Fruit fly (Drosophila melanogaster) whole organism, embryonic: Measurements from ENCODE around the gene CG44385.

Experiments used
- B-H2 ChIP-seq: fragments of 200-800 bp; sonication (Bioruptor generic); optimal IDR thresholded peaks from 2 replicates; lab custom pipeline; 2018; ENCODE audit warnings: missing biosample characterization, mild to moderate bottlenecking, missing genetic modification characterization
- Blimp-1 ChIP-seq: fragments of 200-800 bp; sonication (Bioruptor generic); optimal IDR thresholded peaks from 3 replicates; lab custom pipeline; 2018; ENCODE audit warnings: missing biosample characterization, missing genetic modification characterization, mild to moderate bottlenecking, moderate library complexity, missing genetic modification reagents
- CG10543 ChIP-seq: fragments of 200-800 bp; sonication (Bioruptor generic); optimal IDR thresholded peaks from 3 replicates; lab custom pipeline; 2017; ENCODE audit warnings: missing biosample characterization, mild to moderate bottlenecking, missing genetic modification characterization, moderate library complexity
- CG10654 ChIP-seq: fragments of 200-800 bp; sonication (Bioruptor generic); optimal IDR thresholded peaks from 2 replicates; lab custom pipeline; 2016; ENCODE audit warnings: missing biosample characterization, missing genetic modification characterization
- CG11093 ChIP-seq: fragments of 200-800 bp; sonication (Bioruptor generic); IDR thresholded peaks from 3 replicates; pipeline ENCODE4 v1.3.6; 2022; ENCODE audit warnings: missing biosample characterization, missing genetic modification characterization
- CG11247 ChIP-seq: fragments of 200-800 bp; sonication (Bioruptor generic); IDR thresholded peaks from 2 replicates; pipeline ENCODE4 v1.3.6; 2022; ENCODE audit warnings: missing biosample characterization, missing genetic modification characterization
- CG11504 ChIP-seq: fragments of 200-800 bp; sonication (Bioruptor generic); optimal IDR thresholded peaks from 3 replicates; lab custom pipeline; 2019; ENCODE audit warnings: missing biosample characterization, mild to moderate bottlenecking, missing genetic modification characterization, moderate library complexity
- CG11695 ChIP-seq: fragments of 200-800 bp; sonication (Bioruptor generic); IDR thresholded peaks from 3 replicates; pipeline ENCODE4 v1.3.6; 2022; ENCODE audit warnings: missing biosample characterization, missing genetic modification characterization
- CG12769 ChIP-seq: fragments of 200-800 bp; sonication (Bioruptor generic); optimal IDR thresholded peaks from 2 replicates; lab custom pipeline; 2019; ENCODE audit warnings: missing biosample characterization, mild to moderate bottlenecking, missing genetic modification characterization, moderate library complexity
- CG13287 ChIP-seq: fragments of 200-800 bp; sonication (Bioruptor generic); IDR thresholded peaks from 2 replicates; pipeline ENCODE4 v1.3.6; 2022; ENCODE audit warnings: missing biosample characterization, missing genetic modification characterization; ENCODE audit not compliant: partially characterized antibody
- CG14860 ChIP-seq: fragments of 200-800 bp; sonication (Bioruptor generic); IDR thresholded peaks from 3 replicates; pipeline ENCODE4 v1.3.6; 2022; ENCODE audit warnings: missing biosample characterization, missing genetic modification characterization; ENCODE audit not compliant: partially characterized antibody
- CG16813 ChIP-seq: fragments of 200-800 bp; sonication (Bioruptor generic); IDR thresholded peaks from 3 replicates; pipeline ENCODE4 v1.3.6; 2022; ENCODE audit warnings: missing biosample characterization, missing genetic modification characterization; ENCODE audit not compliant: partially characterized antibody
- CG18262 ChIP-seq: fragments of 200-800 bp; optimal IDR thresholded peaks from 3 replicates; lab custom pipeline; 2019; ENCODE audit warnings: missing biosample characterization, mild to moderate bottlenecking, missing genetic modification characterization, moderate library complexity
- CG3838 ChIP-seq: fragments of 200-800 bp; sonication (Bioruptor generic); optimal IDR thresholded peaks from 3 replicates; lab custom pipeline; 2016; ENCODE audit warnings: missing biosample characterization, missing genetic modification characterization
- CG4404 ChIP-seq: fragments of 200-800 bp; sonication (Bioruptor generic); IDR thresholded peaks from 2 replicates; pipeline ENCODE4 v1.3.6; 2022; ENCODE audit warnings: missing biosample characterization, missing genetic modification characterization
- CG4707 ChIP-seq: fragments of 200-800 bp; sonication (Bioruptor generic); optimal IDR thresholded peaks from 2 replicates; lab custom pipeline; 2018; ENCODE audit warnings: missing biosample characterization, mild to moderate bottlenecking, missing genetic modification characterization, moderate library complexity
- CG6683 ChIP-seq: fragments of 200-800 bp; sonication (Bioruptor generic); optimal IDR thresholded peaks from 2 replicates; lab custom pipeline; 2017; ENCODE audit warnings: missing biosample characterization, mild to moderate bottlenecking, missing genetic modification characterization, missing genetic modification reagents
- CG7786 ChIP-seq: fragments of 200-800 bp; sonication (Bioruptor generic); optimal IDR thresholded peaks from 2 replicates; lab custom pipeline; 2016; ENCODE audit warnings: missing biosample characterization, missing genetic modification characterization
- CG8089 ChIP-seq: fragments of 200-800 bp; sonication (Bioruptor generic); optimal IDR thresholded peaks from 3 replicates; lab custom pipeline; 2016; ENCODE audit warnings: missing biosample characterization, missing genetic modification characterization
- CG8359 ChIP-seq: fragments of 200-800 bp; sonication (Bioruptor generic); optimal IDR thresholded peaks from 2 replicates; lab custom pipeline; 2017; ENCODE audit warnings: missing biosample characterization, mild to moderate bottlenecking, missing genetic modification characterization, borderline replicate concordance
- CG8388 ChIP-seq: fragments of 200-800 bp; sonication (Bioruptor generic); optimal IDR thresholded peaks from 2 replicates; lab custom pipeline; 2019; ENCODE audit warnings: missing biosample characterization, mild to moderate bottlenecking, missing genetic modification characterization, moderate library complexity
- CG9817 ChIP-seq: fragments of 200-800 bp; sonication (Bioruptor generic); optimal IDR thresholded peaks from 2 replicates; lab custom pipeline; 2018; ENCODE audit warnings: missing biosample characterization, mild to moderate bottlenecking, missing genetic modification characterization, moderate library complexity
- Dref ChIP-seq: fragments of 200-800 bp; sonication (Bioruptor generic); IDR thresholded peaks from 2 replicates; pipeline ENCODE4 v1.3.6; 2022; ENCODE audit warnings: missing biosample characterization, missing genetic modification characterization
- Ets97D ChIP-seq: fragments of 200-800 bp; sonication (Bioruptor generic); optimal IDR thresholded peaks from 3 replicates; lab custom pipeline; 2016; ENCODE audit warnings: missing biosample characterization, missing genetic modification characterization
- NfI ChIP-seq: fragments of 200-800 bp; sonication (Bioruptor generic); optimal IDR thresholded peaks from 3 replicates; lab custom pipeline; 2018; ENCODE audit warnings: missing biosample characterization, mild to moderate bottlenecking, missing genetic modification characterization, moderate library complexity
- Optix ChIP-seq: fragments of 200-800 bp; sonication (Bioruptor generic); IDR thresholded peaks from 3 replicates; pipeline ENCODE4 v1.3.6; 2022; ENCODE audit warnings: missing biosample characterization, missing genetic modification characterization
- PHDP ChIP-seq: fragments of 200-800 bp; sonication (Bioruptor generic); optimal IDR thresholded peaks from 3 replicates; lab custom pipeline; 2018; ENCODE audit warnings: missing biosample characterization, mild to moderate bottlenecking, missing genetic modification characterization, moderate library complexity
- Rfx ChIP-seq: fragments of 200-800 bp; sonication (Bioruptor generic); IDR thresholded peaks from 2 replicates; pipeline ENCODE4 v1.3.6; 2022; ENCODE audit warnings: missing biosample characterization, missing genetic modification characterization
- Scr ChIP-seq: fragments of 200-800 bp; sonication (Bioruptor generic); IDR thresholded peaks from 2 replicates; pipeline ENCODE4 v1.3.6; 2022; ENCODE audit warnings: missing biosample characterization, missing genetic modification characterization; ENCODE audit not compliant: partially characterized antibody
- abd-A ChIP-seq: fragments of 200-800 bp; sonication (Bioruptor generic); optimal IDR thresholded peaks from 3 replicates; lab custom pipeline; 2019; ENCODE audit warnings: missing biosample characterization, mild to moderate bottlenecking, missing genetic modification characterization, moderate library complexity
- bcd ChIP-seq: fragments of 200-800 bp; sonication (Bioruptor generic); optimal IDR thresholded peaks from 2 replicates; lab custom pipeline; 2017; ENCODE audit warnings: missing biosample characterization, mild to moderate bottlenecking, missing genetic modification characterization
- cad ChIP-seq: fragments of >200 bp; optimal IDR thresholded peaks from 2 replicates; lab custom pipeline; 2017; ENCODE audit warnings: missing biosample characterization, missing genetic modification characterization
- disco-r ChIP-seq: fragments of 200-800 bp; sonication (Bioruptor generic); optimal IDR thresholded peaks from 2 replicates; lab custom pipeline; 2016; ENCODE audit warnings: missing biosample characterization, missing genetic modification characterization
- esg ChIP-seq: fragments of 200-800 bp; sonication (Bioruptor generic); conservative IDR thresholded peaks from 2 replicates; pipeline ENCODE4 v1.3.6; 2022; ENCODE audit warnings: missing biosample characterization, missing genetic modification characterization
- exex ChIP-seq: fragments of 200-800 bp; sonication (Bioruptor generic); optimal IDR thresholded peaks from 4 replicates; lab custom pipeline; 2018; ENCODE audit warnings: missing biosample characterization, mild to moderate bottlenecking, missing genetic modification characterization, moderate library complexity
- fd102C ChIP-seq: fragments of 200-800 bp; sonication (Bioruptor generic); optimal IDR thresholded peaks from 2 replicates; lab custom pipeline; 2018; ENCODE audit warnings: missing biosample characterization, mild to moderate bottlenecking, missing genetic modification characterization, moderate library complexity
- gcm ChIP-seq: fragments of 200-800 bp; sonication (Bioruptor generic); optimal IDR thresholded peaks from 2 replicates; lab custom pipeline; 2019; ENCODE audit warnings: missing biosample characterization, mild to moderate bottlenecking, missing genetic modification characterization, moderate library complexity
- hb ChIP-seq: fragments of 200-800 bp; sonication (Bioruptor generic); IDR thresholded peaks from 3 replicates; pipeline ENCODE4 v1.3.6; 2022; ENCODE audit warnings: missing biosample characterization, missing genetic modification characterization; ENCODE audit not compliant: partially characterized antibody
- jing ChIP-seq: fragments of 200-800 bp; sonication (Bioruptor generic); optimal IDR thresholded peaks from 2 replicates; lab custom pipeline; 2018; ENCODE audit warnings: missing biosample characterization, mild to moderate bottlenecking, missing genetic modification characterization
- mirr ChIP-seq: fragments of 200-800 bp; sonication (Bioruptor generic); optimal IDR thresholded peaks from 3 replicates; lab custom pipeline; 2018; ENCODE audit warnings: missing biosample characterization, mild to moderate bottlenecking, missing genetic modification characterization
- nau ChIP-seq: fragments of 200-800 bp; sonication (Bioruptor generic); optimal IDR thresholded peaks from 3 replicates; lab custom pipeline; 2017; ENCODE audit warnings: missing biosample characterization, mild to moderate bottlenecking, missing genetic modification characterization, missing genetic modification reagents
- nerfin-2 ChIP-seq: fragments of 200-800 bp; sonication (Bioruptor generic); IDR thresholded peaks from 2 replicates; pipeline ENCODE4 v1.3.6; 2022; ENCODE audit warnings: missing biosample characterization, missing genetic modification characterization; ENCODE audit not compliant: partially characterized antibody
- org-1 ChIP-seq: fragments of 200-800 bp; sonication (Bioruptor generic); optimal IDR thresholded peaks from 2 replicates; lab custom pipeline; 2017; ENCODE audit warnings: missing biosample characterization, missing genetic modification characterization
- pb ChIP-seq: fragments of 200-800 bp; sonication (Bioruptor generic); optimal IDR thresholded peaks from 3 replicates; lab custom pipeline; 2016; ENCODE audit warnings: missing biosample characterization, missing genetic modification characterization
- pum ChIP-seq: fragments of 200-800 bp; sonication (Bioruptor generic); optimal IDR thresholded peaks from 2 replicates; lab custom pipeline; 2016; ENCODE audit warnings: missing biosample characterization, missing genetic modification characterization
- sd ChIP-seq: fragments of 200-800 bp; sonication (Bioruptor generic); optimal IDR thresholded peaks from 3 replicates; lab custom pipeline; 2018; ENCODE audit warnings: missing biosample characterization, mild to moderate bottlenecking, missing genetic modification characterization, moderate library complexity
- shn ChIP-seq: fragments of 200-800 bp; sonication (Bioruptor generic); optimal IDR thresholded peaks from 3 replicates; lab custom pipeline; 2016; ENCODE audit warnings: missing biosample characterization, missing genetic modification characterization
- slou ChIP-seq: fragments of 200-800 bp; sonication (Bioruptor generic); optimal IDR thresholded peaks from 3 replicates; lab custom pipeline; 2016; ENCODE audit warnings: missing biosample characterization, missing genetic modification characterization
- zen ChIP-seq: fragments of 200-800 bp; sonication (Bioruptor generic); optimal IDR thresholded peaks from 3 replicates; lab custom pipeline; 2018; ENCODE audit warnings: missing biosample characterization, mild to moderate bottlenecking, missing genetic modification characterization, moderate library complexity

Gene CG44385

dm6 chrX:11153826-11154510 is 21.8 kb upstream of the CG44385 start, which contains the start of the genes rtv and Dlic (continued):
- TF ChIP-seq CG4404 (GFP tag; lab: Robert Waterston, UW) (no peak), CG8359 (no peak), Rfx (GFP tag; lab: Robert Waterston, UW) (peak; percentile 44; the same call in 1 of the 2 replicates), disco-r (GFP tag; lab: Kevin White, UChicago) (no peak), esg (GFP tag; lab: Robert Waterston, UW) (no peak), Blimp-1 (GFP tag; lab: Kevin White, UChicago) (no peak), nau (no peak), CG10543 (no peak), hb (GFP tag; lab: Robert Waterston, UW) (no peak), exex (peak; percentile 20), CG8388 (GFP tag; lab: Kevin White, UChicago) (no peak), Scr (GFP tag; lab: Robert Waterston, UW) (peak; percentile 81), org-1 (no peak), jing (GFP tag; lab: Kevin White, UChicago) (no peak), fd102C (GFP tag; lab: Kevin White, UChicago) (no peak), CG13287 (GFP tag; lab: Robert Waterston, UW) (peak; percentile 87), pum (GFP tag; lab: Kevin White, UChicago) (no peak), CG11695 (GFP tag; lab: Robert Waterston, UW) (no peak), Ets97D (peak; percentile 51), sd (tag; lab: Kevin White, UChicago) (peak; percentile 57), Dref (GFP tag; lab: Robert Waterston, UW) (peak; percentile 60), CG8089 (GFP tag; lab: Kevin White, UChicago) (no peak), CG7786 (GFP tag; lab: Kevin White, UChicago) (no peak), CG16813 (GFP tag; lab: Robert Waterston, UW) (peak; percentile 73), CG18262 (tag; lab: Kevin White, UChicago) (peak; percentile 24), CG10654 (GFP tag; lab: Kevin White, UChicago) (no peak), slou (GFP tag; lab: Kevin White, UChicago) (no peak), CG11093 (no peak), PHDP (tag; lab: Kevin White, UChicago) (no peak), zen (tag; lab: Kevin White, UChicago) (peak; percentile 38), CG11247 (no peak; the same call in 1 of the 2 replicates), cad (GFP tag; lab: Kevin White, UChicago) (no peak), CG3838 (GFP tag; lab: Kevin White, UChicago) (no peak), CG11504 (peak; percentile 44), CG14860 (GFP tag; lab: Robert Waterston, UW) (peak; percentile 57; the same call in 2 of the 3 replicates), CG4707 (GFP tag; lab: Kevin White, UChicago) (no peak), B-H2 (GFP tag; lab: Kevin White, UChicago) (no peak), CG6683 (GFP tag; lab: Kevin White, UChicago) (no peak), pb (GFP tag; lab: Kevin White, UChicago) (no peak), nerfin-2 (GFP tag; lab: Robert Waterston, UW) (peak; percentile 54; the same call in 1 of the 2 replicates), bcd (GFP tag; lab: Kevin White, UChicago) (peak; percentile 16), Optix (GFP tag; lab: Robert Waterston, UW) (no peak), mirr (no peak), shn (GFP tag; lab: Kevin White, UChicago) (peak; percentile 2), gcm (no peak), abd-A (tag; lab: Kevin White, UChicago) (no peak), CG9817 (tag; lab: Kevin White, UChicago) (peak; percentile 21), NfI (no peak), CG12769 (tag; lab: Kevin White, UChicago) (no peak)
